5 fruit fly cellular contexts compared by ENCODE assay signal in the genomic region with DNA sequence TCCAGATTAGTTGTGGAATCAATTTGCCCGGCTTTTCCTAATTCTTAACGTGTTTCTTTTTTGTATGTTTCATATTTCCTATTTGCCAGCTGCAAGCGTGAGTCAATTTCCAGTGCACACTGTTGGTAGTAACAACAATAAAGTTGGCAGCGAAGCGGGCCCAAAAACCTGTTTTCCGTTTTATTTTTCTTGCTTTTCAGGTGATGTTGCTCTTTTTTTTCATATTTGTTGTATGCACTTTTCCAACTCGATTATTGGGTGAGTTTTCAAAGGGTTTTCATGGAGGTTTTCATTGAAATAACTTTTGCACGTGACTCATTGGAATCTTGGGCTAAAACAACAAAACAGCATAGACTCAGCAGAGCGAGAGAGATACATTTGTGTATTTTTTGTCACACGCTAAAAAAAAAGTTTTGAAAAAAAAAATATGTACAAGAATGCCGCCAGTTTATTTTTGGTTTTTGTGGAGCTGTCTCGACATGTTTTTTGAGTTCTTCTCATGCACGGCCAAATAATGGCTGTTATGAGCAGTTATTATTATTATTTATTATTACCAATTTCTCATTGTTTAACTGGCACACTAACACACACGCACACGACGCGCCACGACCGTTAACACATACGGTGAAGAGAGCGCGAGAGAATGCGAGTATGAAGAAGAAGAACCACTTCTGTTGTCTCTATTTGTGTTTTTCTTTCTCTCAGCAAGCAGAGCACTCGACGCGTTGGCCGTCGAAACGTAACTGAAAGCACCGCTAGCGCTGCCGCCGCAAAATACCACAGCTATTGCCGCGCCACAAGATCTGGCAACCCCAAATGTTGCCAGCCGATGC.
TF ChIP-seq lines count a peak whose summit lies in the region.

Gene Fas2 (minus strand): TSS at position 748 of the 833 bp plus-strand sequence.

- peak; percentile 45 for TF ChIP-seq CTCF in whole organism, embryonic (GFP tag; optimal IDR thresholded peaks at IDR 0.05; lab: Kevin White, UChicago)

TF ChIP-seq in whole organism, adult, 20 proteins besides CTCF, POLR2A, EP300 and RAD21 (continues in another document):
- TF ChIP-seq CG7101 (tag; optimal IDR thresholded peaks at IDR 0.05; lab: Kevin White, UChicago) (peak; percentile 74), Hr96 (GFP tag; optimal IDR thresholded peaks at IDR 0.05; lab: Kevin White, UChicago) (peak; percentile 50), CG7045 (GFP tag; optimal IDR thresholded peaks at IDR 0.05; lab: Kevin White, UChicago) (no peak), Crg-1 (GFP tag; optimal IDR thresholded peaks at IDR 0.05; lab: Kevin White, UChicago) (no peak), toe (GFP tag; optimal IDR thresholded peaks at IDR 0.05; lab: Kevin White, UChicago) (no peak), pad (GFP tag; optimal IDR thresholded peaks at IDR 0.05; lab: Kevin White, UChicago) (peak; percentile 40), Mnt (GFP tag; optimal IDR thresholded peaks at IDR 0.05; lab: Kevin White, UChicago) (peak; percentile 65), CG1620 (GFP tag; optimal IDR thresholded peaks at IDR 0.05; lab: Kevin White, UChicago) (peak; percentile 50), Clk (GFP tag; optimal IDR thresholded peaks at IDR 0.05; lab: Kevin White, UChicago) (no peak), cnc (optimal IDR thresholded peaks at IDR 0.05; lab: Kevin White, UChicago) (no peak), ovo (GFP tag; optimal IDR thresholded peaks at IDR 0.05; lab: Kevin White, UChicago) (peak; percentile 20), kay (GFP tag; lab: Kevin White, UChicago; ENCODE audit: borderline replicate concordance) (peak; percentile 61), CG5204 (GFP tag; optimal IDR thresholded peaks at IDR 0.05; lab: Kevin White, UChicago) (no peak), CG14711 (tag; optimal IDR thresholded peaks at IDR 0.05; lab: Kevin White, UChicago) (peak; percentile 53), CG12768 (GFP tag; optimal IDR thresholded peaks at IDR 0.05; lab: Kevin White, UChicago) (no peak), bab1 (GFP tag; optimal IDR thresholded peaks at IDR 0.05; lab: Kevin White, UChicago) (peak; percentile 64)

TF ChIP-seq in whole organism, embryonic, 481 proteins besides CTCF, POLR2A, EP300 and RAD21 (continues in another document):
- TF ChIP-seq ssp (GFP tag; IDR thresholded peaks at IDR 0.05; lab: Robert Waterston, UW) (no peak), chn (GFP tag; optimal IDR thresholded peaks at IDR 0.05; lab: Kevin White, UChicago) (peak; percentile 21), nerfin-1 (tag; optimal IDR thresholded peaks at IDR 0.05; lab: Kevin White, UChicago) (peak; percentile 57), Ets97D (GFP tag; optimal IDR thresholded peaks at IDR 0.05; lab: Kevin White, UChicago) (peak; percentile 23), disco-r (GFP tag; optimal IDR thresholded peaks at IDR 0.05; lab: Kevin White, UChicago) (no peak), CG42726 (GFP tag; IDR thresholded peaks at IDR 0.05; lab: Robert Waterston, UW; ENCODE audit: partially characterized antibody) (peak; percentile 70), oc (tag; optimal IDR thresholded peaks at IDR 0.05; lab: Kevin White, UChicago) (peak; percentile 43), CG18011 (GFP tag; optimal IDR thresholded peaks at IDR 0.05; lab: Kevin White, UChicago) (no peak), CG3163 (GFP tag; optimal IDR thresholded peaks at IDR 0.05; lab: Kevin White, UChicago) (peak; percentile 43), HmgD (GFP tag; optimal IDR thresholded peaks at IDR 0.05; lab: Kevin White, UChicago) (no peak), gsb-n (tag; optimal IDR thresholded peaks at IDR 0.05; lab: Kevin White, UChicago) (peak; percentile 26), nerfin-2 (GFP tag; IDR thresholded peaks at IDR 0.05; lab: Robert Waterston, UW; ENCODE audit: partially characterized antibody) (no peak), CG2116 (GFP tag; optimal IDR thresholded peaks at IDR 0.05; lab: Kevin White, UChicago) (no peak), tx (GFP tag; optimal IDR thresholded peaks at IDR 0.05; lab: Kevin White, UChicago) (no peak), H2.0 (GFP tag; IDR thresholded peaks at IDR 0.05; lab: Robert Waterston, UW) (no peak), unc-4 (GFP tag; IDR thresholded peaks at IDR 0.05; lab: Robert Waterston, UW; ENCODE audit: partially characterized antibody) (no peak)

TF ChIP-seq in whole organism, prepupa, 60 proteins besides CTCF, POLR2A, EP300 and RAD21 (continues in another document):
- TF ChIP-seq CG16779 (tag; optimal IDR thresholded peaks at IDR 0.05; lab: Kevin White, UChicago), result peak; percentile 55
- TF ChIP-seq pdm3 (GFP tag; optimal IDR thresholded peaks at IDR 0.05; lab: Kevin White, UChicago), result peak; percentile 30
- no peak for TF ChIP-seq CG3032 (tag; optimal IDR thresholded peaks at IDR 0.05; lab: Kevin White, UChicago)
- TF ChIP-seq CG6276 (GFP tag; optimal IDR thresholded peaks at IDR 0.05; lab: Kevin White, UChicago), result peak; percentile 37
- TF ChIP-seq svp (GFP tag; lab: Kevin White, UChicago), result peak; percentile 76
- peak; percentile 64 for TF ChIP-seq CG15336 (GFP tag; IDR thresholded peaks at IDR 0.05; lab: Robert Waterston, UW)
- TF ChIP-seq Sox14 (GFP tag; optimal IDR thresholded peaks at IDR 0.05; lab: Kevin White, UChicago), result peak; percentile 42
- peak; percentile 61 to 67 for TF ChIP-seq ss (GFP tag; optimal IDR thresholded peaks at IDR 0.05; lab: Kevin White, UChicago)
- TF ChIP-seq Blimp-1 (GFP tag; optimal IDR thresholded peaks at IDR 0.05; lab: Kevin White, UChicago), result no peak
- no peak for TF ChIP-seq CG11762 (GFP tag; optimal IDR thresholded peaks at IDR 0.05; lab: Kevin White, UChicago; ENCODE audit: insufficient read depth)
- peak; percentile 60 for TF ChIP-seq esn (GFP tag; optimal IDR thresholded peaks at IDR 0.05; lab: Kevin White, UChicago)
- peak; percentile 61 for TF ChIP-seq Lpt (GFP tag; optimal IDR thresholded peaks at IDR 0.05; lab: Kevin White, UChicago)
- TF ChIP-seq salr (GFP tag; optimal IDR thresholded peaks at IDR 0.05; lab: Kevin White, UChicago), result peak in 1 of 2 experiments; percentile 50
- peak; percentile 36 for TF ChIP-seq Smox (GFP tag; optimal IDR thresholded peaks at IDR 0.05; lab: Kevin White, UChicago)
- TF ChIP-seq CG6808 (GFP tag; optimal IDR thresholded peaks at IDR 0.05; lab: Kevin White, UChicago), result peak; percentile 61
- TF ChIP-seq Sox102F (GFP tag; optimal IDR thresholded peaks at IDR 0.05; lab: Kevin White, UChicago), result peak; percentile 73
- no peak for TF ChIP-seq Sox15 (GFP tag; optimal IDR thresholded peaks at IDR 0.05; lab: Kevin White, UChicago)

TF ChIP-seq in whole organism, pupa, 21 proteins besides CTCF, POLR2A, EP300 and RAD21 (continues in another document):
- TF ChIP-seq CG13204 (GFP tag; optimal IDR thresholded peaks at IDR 0.05; lab: Kevin White, UChicago) (peak; percentile 56), Pif1B (GFP tag; optimal IDR thresholded peaks at IDR 0.05; lab: Kevin White, UChicago) (peak; percentile 75), CG10348 (GFP tag; IDR thresholded peaks at IDR 0.05; lab: Robert Waterston, UW) (no peak), CG15710 (tag; optimal IDR thresholded peaks at IDR 0.05; lab: Kevin White, UChicago) (peak; percentile 31), rn (GFP tag; IDR thresholded peaks at IDR 0.05; lab: Robert Waterston, UW) (0 out of 2 replicates have a peak, but pooled peaks have one; percentile 7), CG12605 (GFP tag; IDR thresholded peaks at IDR 0.05; lab: Robert Waterston, UW) (peak; percentile 47; the same call in 1 of the 2 replicates), Pif1A (GFP tag; optimal IDR thresholded peaks at IDR 0.05; lab: Kevin White, UChicago) (peak; percentile 37), CG17806 (tag; optimal IDR thresholded peaks at IDR 0.05; lab: Kevin White, UChicago) (peak; percentile 11), CG9948 (tag; optimal IDR thresholded peaks at IDR 0.05; lab: Kevin White, UChicago) (peak; percentile 33), CG8159 (tag; optimal IDR thresholded peaks at IDR 0.05; lab: Kevin White, UChicago) (peak; percentile 7), fd96Ca (GFP tag; IDR thresholded peaks at IDR 0.05; lab: Robert Waterston, UW) (peak; percentile 87), CG14655 (GFP tag; optimal IDR thresholded peaks at IDR 0.05; lab: Kevin White, UChicago) (peak; percentile 60), CG4496 (GFP tag; IDR thresholded peaks at IDR 0.05; lab: Robert Waterston, UW) (peak; percentile 68; the same call in 2 of the 3 replicates), gl (tag; optimal IDR thresholded peaks at IDR 0.05; lab: Kevin White, UChicago) (no peak), D1 (tag; optimal IDR thresholded peaks at IDR 0.05; lab: Kevin White, UChicago) (no peak), EcR (GFP tag; optimal IDR thresholded peaks at IDR 0.05; lab: Kevin White, UChicago) (peak; percentile 3), CG8301 (tag; optimal IDR thresholded peaks at IDR 0.05; lab: Kevin White, UChicago) (peak; percentile 51), Snoo (tag; optimal IDR thresholded peaks at IDR 0.05; lab: Kevin White, UChicago) (peak; percentile 67)

TF ChIP-seq in whole organism, wandering third instar larva, 38 proteins besides CTCF, POLR2A, EP300 and RAD21 (continues in another document):
- TF ChIP-seq br (GFP tag; optimal IDR thresholded peaks at IDR 0.05; lab: Kevin White, UChicago) (peak; percentile 60), dl (GFP tag; optimal IDR thresholded peaks at IDR 0.05; lab: Kevin White, UChicago; ENCODE audit: insufficient read depth in 1 of 2, partially characterized antibody in 2 of 2) (peak in 1 of 2 experiments; percentile 54), sage (GFP tag; optimal IDR thresholded peaks at IDR 0.05; lab: Kevin White, UChicago) (no peak), dmrt93B (GFP tag; optimal IDR thresholded peaks at IDR 0.05; lab: Kevin White, UChicago) (no peak), pan (optimal IDR thresholded peaks at IDR 0.05; lab: Kevin White, UChicago) (no peak), jim (GFP tag; optimal IDR thresholded peaks at IDR 0.05; lab: Kevin White, UChicago) (peak; percentile 6), Abd-B (GFP tag; optimal IDR thresholded peaks at IDR 0.05; lab: Kevin White, UChicago) (no peak), psq (GFP tag; optimal IDR thresholded peaks at IDR 0.05; lab: Kevin White, UChicago) (no peak), rgr (GFP tag; optimal IDR thresholded peaks at IDR 0.05; lab: Kevin White, UChicago) (peak; percentile 80), CG9705 (GFP tag; optimal IDR thresholded peaks at IDR 0.05; lab: Kevin White, UChicago) (peak; percentile 2), woc (GFP tag; optimal IDR thresholded peaks at IDR 0.05; lab: Kevin White, UChicago) (no peak), fru (GFP tag; optimal IDR thresholded peaks at IDR 0.05; lab: Kevin White, UChicago) (peak; percentile 67), tai (GFP tag; optimal IDR thresholded peaks at IDR 0.05; lab: Kevin White, UChicago) (peak; percentile 29), usp (GFP tag; optimal IDR thresholded peaks at IDR 0.05; lab: Kevin White, UChicago) (no peak), Dfd (GFP tag; optimal IDR thresholded peaks at IDR 0.05; lab: Kevin White, UChicago) (no peak), dsf (GFP tag; optimal IDR thresholded peaks at IDR 0.05; lab: Kevin White, UChicago; ENCODE audit: borderline replicate concordance) (no peak), GATAd (GFP tag; optimal IDR thresholded peaks at IDR 0.05; lab: Kevin White, UChicago) (no peak), Hr78 (GFP tag; optimal IDR thresholded peaks at IDR 0.05; lab: Kevin White, UChicago) (no peak), ey (GFP tag; optimal IDR thresholded peaks at IDR 0.05; lab: Kevin White, UChicago) (peak; percentile 28), sv (GFP tag; optimal IDR thresholded peaks at IDR 0.05; lab: Kevin White, UChicago) (no peak)
